Fruit fly (Drosophila melanogaster): ENCODE measurements around the gene Npc2e.
A peak's percentile ranks its signal among the peaks of the same experiment; 100 is the strongest.

Npc2e gene

dm6 chr3R:10093252-10094030, 40.3 kb downstream of the Npc2e start (continued):
- TF ChIP-seq danr (GFP tag; IDR thresholded peaks at IDR 0.05) (no peak), CG10959 (GFP tag; IDR thresholded peaks at IDR 0.05) (no peak), CG7987 (GFP tag; optimal IDR thresholded peaks at IDR 0.05) (no peak), her (GFP tag; optimal IDR thresholded peaks at IDR 0.05) (peak; percentile 20), CG10366 (GFP tag; IDR thresholded peaks at IDR 0.05) (no peak), crol (GFP tag; IDR thresholded peaks at IDR 0.05) (no peak), CG6272 (GFP tag; IDR thresholded peaks at IDR 0.05) (no peak), twi (tag; optimal IDR thresholded peaks at IDR 0.05) (no peak), mam (GFP tag; optimal IDR thresholded peaks at IDR 0.05) (no peak), ind (GFP tag; optimal IDR thresholded peaks at IDR 0.05) (no peak), gro (GFP tag; optimal IDR thresholded peaks at IDR 0.05) (peak; percentile 27), Dbx (GFP tag; IDR thresholded peaks at IDR 0.05) (peak; percentile 40; the same call in 1 of the 3 replicates), CG11504 (tag; optimal IDR thresholded peaks at IDR 0.05) (no peak), BtbVII (GFP tag; optimal IDR thresholded peaks at IDR 0.05) (peak; percentile 42), ERR (GFP tag; optimal IDR thresholded peaks at IDR 0.05) (no peak), CG10543 (GFP tag; optimal IDR thresholded peaks at IDR 0.05) (no peak), da (GFP tag; optimal IDR thresholded peaks at IDR 0.05) (no peak), disco-r (GFP tag; optimal IDR thresholded peaks at IDR 0.05) (no peak), CTCF (GFP tag; optimal IDR thresholded peaks at IDR 0.05) (peak; percentile 44), z (GFP tag; IDR thresholded peaks at IDR 0.05) (no peak), usp (GFP tag; optimal IDR thresholded peaks at IDR 0.05) (no peak), CG5953 (GFP tag; IDR thresholded peaks at IDR 0.05) (0 out of 2 replicates have a peak, but pooled peaks have one; percentile 44), MESR4 (GFP tag; optimal IDR thresholded peaks at IDR 0.05) (no peak), az2 (GFP tag; optimal IDR thresholded peaks at IDR 0.05) (no peak), CG10979 (tag; optimal IDR thresholded peaks at IDR 0.05) (no peak), CG33557 (GFP tag; optimal IDR thresholded peaks at IDR 0.05) (no peak), CG14667 (GFP tag; IDR thresholded peaks at IDR 0.05) (no peak), jumu (GFP tag; optimal IDR thresholded peaks at IDR 0.05) (no peak), grau (tag; optimal IDR thresholded peaks at IDR 0.05) (no peak), CG9727 (GFP tag; optimal IDR thresholded peaks at IDR 0.05) (no peak), CG2202 (tag; optimal IDR thresholded peaks at IDR 0.05) (no peak), al (GFP tag; IDR thresholded peaks at IDR 0.05) (no peak), CG10267 (tag; optimal IDR thresholded peaks at IDR 0.05) (no peak), cg (GFP tag; optimal IDR thresholded peaks at IDR 0.05) (peak; percentile 87), Optix (GFP tag; IDR thresholded peaks at IDR 0.05) (no peak), Mes4 (GFP tag; optimal IDR thresholded peaks at IDR 0.05) (no peak), PHDP (tag; optimal IDR thresholded peaks at IDR 0.05) (no peak), CG3281 (GFP tag; optimal IDR thresholded peaks at IDR 0.05) (peak; percentile 39), otp (GFP tag; IDR thresholded peaks at IDR 0.05) (no peak), bowl (GFP tag; IDR thresholded peaks at IDR 0.05) (no peak), CG4282 (GFP tag; optimal IDR thresholded peaks at IDR 0.05) (no peak), CG10147 (GFP tag; optimal IDR thresholded peaks at IDR 0.05) (no peak), CG6254 (GFP tag; optimal IDR thresholded peaks at IDR 0.05) (peak; percentile 6), zen2 (GFP tag; IDR thresholded peaks at IDR 0.05; ENCODE audit: partially characterized antibody) (no peak; the same call in 2 of the 3 replicates), CG6854 (GFP tag; optimal IDR thresholded peaks at IDR 0.05) (peak; percentile 8), CG8944 (GFP tag; optimal IDR thresholded peaks at IDR 0.05) (no peak), lola (GFP tag; optimal IDR thresholded peaks at IDR 0.05) (no peak), ara (GFP tag; IDR thresholded peaks at IDR 0.05) (0 out of 2 replicates have a peak, but pooled peaks have one; percentile 12), CG7271 (tag; optimal IDR thresholded peaks at IDR 0.05) (no peak), fd3F (GFP tag; optimal IDR thresholded peaks at IDR 0.05) (no peak), Rfx (GFP tag; IDR thresholded peaks at IDR 0.05) (no peak)
